Worm (Caenorhabditis elegans): ENCODE measurements around the gene plpp-1.2.

DNA sequence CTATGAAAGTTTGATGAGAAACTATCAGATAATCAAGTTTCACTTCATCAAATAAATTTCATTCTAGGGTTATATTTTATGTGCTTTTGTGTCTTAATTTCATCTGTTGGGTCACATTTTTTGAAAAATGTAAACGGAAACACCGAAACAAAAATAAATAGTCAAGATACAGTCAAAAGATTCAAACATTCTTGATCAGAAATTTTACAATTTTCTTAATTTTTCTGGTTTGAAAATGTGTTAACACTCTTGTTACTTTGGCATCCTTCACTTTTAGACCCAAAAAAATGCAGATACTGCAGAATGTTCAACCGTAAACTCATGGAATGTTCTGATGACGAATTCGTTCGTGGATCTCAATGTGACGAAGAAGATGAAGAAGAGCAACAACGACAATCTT lies 30.6 kb upstream of the plpp-1.2 start, which contains the start of gene aptf-1:
- TF ChIP-seq tbx-2 (tag; optimal IDR thresholded peaks at IDR 0.05) (no peak), nhr-232 (tag; optimal IDR thresholded peaks at IDR 0.05) (no peak), F13H6.1 (tag; optimal IDR thresholded peaks at IDR 0.05) (no peak), ama-1 (optimal IDR thresholded peaks at IDR 0.05) (no peak), unc-3 (GFP tag; conservative IDR thresholded peaks at IDR 0.05) (no peak), unc-3 (tag; optimal IDR thresholded peaks at IDR 0.05) (no peak)
